Fruit fly (Drosophila melanogaster) whole organism, embryonic: Measurements from ENCODE around the gene Frmd5.
A peak's percentile ranks its signal among the peaks of the same experiment; 100 is the strongest.

Source experiments
- Aef1 ChIP-seq: fragments of 200-800 bp; sonication (Bioruptor generic); IDR thresholded peaks from 3 replicates; pipeline ENCODE4 v1.3.6; 2022; ENCODE audit warnings: missing biosample characterization, missing genetic modification characterization
- Antp ChIP-seq: fragments of 200-800 bp; sonication (Bioruptor generic); optimal IDR thresholded peaks from 3 replicates; lab custom pipeline; 2016; ENCODE audit warnings: missing biosample characterization, missing genetic modification characterization
- Asciz ChIP-seq: fragments of 200-800 bp; sonication (Bioruptor generic); optimal IDR thresholded peaks from 2 replicates; lab custom pipeline; 2017; ENCODE audit warnings: missing biosample characterization, mild to moderate bottlenecking, missing genetic modification characterization, missing genetic modification reagents
- Atf6 ChIP-seq: fragments of 200-800 bp; sonication (Bioruptor generic); IDR thresholded peaks from 2 replicates; pipeline ENCODE4 v1.3.6; 2022; ENCODE audit warnings: missing biosample characterization, missing genetic modification characterization
- B-H2 ChIP-seq: fragments of 200-800 bp; sonication (Bioruptor generic); optimal IDR thresholded peaks from 2 replicates; lab custom pipeline; 2018; ENCODE audit warnings: missing biosample characterization, mild to moderate bottlenecking, missing genetic modification characterization
- CG11093 ChIP-seq: fragments of 200-800 bp; sonication (Bioruptor generic); IDR thresholded peaks from 3 replicates; pipeline ENCODE4 v1.3.6; 2022; ENCODE audit warnings: missing biosample characterization, missing genetic modification characterization
- CG11398 ChIP-seq: fragments of 200-800 bp; sonication (Bioruptor generic); optimal IDR thresholded peaks from 2 replicates; lab custom pipeline; 2016; ENCODE audit warnings: missing biosample characterization, missing genetic modification characterization
- CG11456 ChIP-seq: fragments of 200-800 bp; sonication (Bioruptor generic); IDR thresholded peaks from 3 replicates; pipeline ENCODE4 v1.3.6; 2022; ENCODE audit warnings: missing biosample characterization, missing genetic modification characterization
- CG11695 ChIP-seq: fragments of 200-800 bp; sonication (Bioruptor generic); IDR thresholded peaks from 3 replicates; pipeline ENCODE4 v1.3.6; 2022; ENCODE audit warnings: missing biosample characterization, missing genetic modification characterization
- CG12155 ChIP-seq: fragments of 200-800 bp; sonication (Bioruptor generic); optimal IDR thresholded peaks from 3 replicates; lab custom pipeline; 2016; ENCODE audit warnings: missing biosample characterization, missing genetic modification characterization
- CG15514 ChIP-seq: fragments of 200-800 bp; sonication (Bioruptor generic); optimal IDR thresholded peaks from 3 replicates; lab custom pipeline; 2017; ENCODE audit warnings: missing biosample characterization, missing genetic modification characterization, mild to moderate bottlenecking, moderate library complexity, missing genetic modification reagents
- CG15696 ChIP-seq: fragments of 200-800 bp; sonication (Bioruptor generic); optimal IDR thresholded peaks from 2 replicates; lab custom pipeline; 2019; ENCODE audit warnings: missing biosample characterization, mild to moderate bottlenecking, missing genetic modification characterization, moderate library complexity
- CG16815 ChIP-seq: fragments of 200-800 bp; sonication (Bioruptor generic); optimal IDR thresholded peaks from 3 replicates; lab custom pipeline; 2017; ENCODE audit warnings: missing biosample characterization, mild to moderate bottlenecking, missing genetic modification characterization
- CG18764 ChIP-seq: fragments of 200-800 bp; sonication (Bioruptor generic); optimal IDR thresholded peaks from 3 replicates; lab custom pipeline; 2016; ENCODE audit warnings: missing biosample characterization, missing genetic modification characterization
- CG2120 ChIP-seq: fragments of 200-800 bp; sonication (Bioruptor generic); optimal IDR thresholded peaks from 3 replicates; lab custom pipeline; 2016; ENCODE audit warnings: missing biosample characterization, missing genetic modification characterization
- CG6254 ChIP-seq: fragments of 200-800 bp; sonication (Bioruptor generic); optimal IDR thresholded peaks from 3 replicates; lab custom pipeline; 2017; ENCODE audit warnings: mild to moderate bottlenecking, missing biosample characterization, missing genetic modification reagents, missing genetic modification characterization
- CG6689 ChIP-seq: fragments of 200-800 bp; sonication (Bioruptor generic); IDR thresholded peaks from 2 replicates; pipeline ENCODE4 v1.3.6; 2022; ENCODE audit warnings: missing biosample characterization, missing genetic modification characterization
- CG6813 ChIP-seq: fragments of 200-800 bp; sonication (Bioruptor generic); optimal IDR thresholded peaks from 2 replicates; lab custom pipeline; 2017; ENCODE audit warnings: missing biosample characterization, missing genetic modification characterization, mild to moderate bottlenecking, moderate library complexity, missing genetic modification reagents
- CG7556 ChIP-seq: fragments of 200-800 bp; sonication (Bioruptor generic); optimal IDR thresholded peaks from 2 replicates; lab custom pipeline; 2017; ENCODE audit warnings: missing biosample characterization, mild to moderate bottlenecking, missing genetic modification characterization
- CG8281 ChIP-seq: fragments of 200-800 bp; sonication (Bioruptor generic); optimal IDR thresholded peaks from 2 replicates; lab custom pipeline; 2018; ENCODE audit warnings: missing biosample characterization, mild to moderate bottlenecking, missing genetic modification characterization, moderate library complexity
- CG8388 ChIP-seq: fragments of 200-800 bp; sonication (Bioruptor generic); optimal IDR thresholded peaks from 2 replicates; lab custom pipeline; 2019; ENCODE audit warnings: missing biosample characterization, mild to moderate bottlenecking, missing genetic modification characterization, moderate library complexity
- CG8944 ChIP-seq: fragments of 200-800 bp; sonication (Bioruptor generic); optimal IDR thresholded peaks from 3 replicates; lab custom pipeline; 2016; ENCODE audit warnings: missing biosample characterization, missing genetic modification characterization
- CkIIα-i1 ChIP-seq: fragments of 200-800 bp; sonication (Bioruptor generic); IDR thresholded peaks from 2 replicates; pipeline ENCODE4 v1.3.6; 2022; ENCODE audit warnings: missing biosample characterization, missing genetic modification characterization
- Ets97D ChIP-seq: fragments of 200-800 bp; sonication (Bioruptor generic); optimal IDR thresholded peaks from 3 replicates; lab custom pipeline; 2016; ENCODE audit warnings: missing biosample characterization, missing genetic modification characterization
- GATAe ChIP-seq: fragments of 200-800 bp; sonication (Bioruptor generic); conservative IDR thresholded peaks from 2 replicates; pipeline ENCODE4 v1.3.6; 2022; ENCODE audit warnings: missing biosample characterization, missing genetic modification characterization
- MTF-1 ChIP-seq: fragments of 200-800 bp; sonication (Bioruptor generic); optimal IDR thresholded peaks from 2 replicates; lab custom pipeline; 2018; ENCODE audit warnings: missing biosample characterization, mild to moderate bottlenecking, missing genetic modification characterization, borderline replicate concordance
- Meics ChIP-seq: fragments of 200-800 bp; sonication (Bioruptor generic); optimal IDR thresholded peaks from 2 replicates; lab custom pipeline; 2017; ENCODE audit warnings: missing biosample characterization, mild to moderate bottlenecking, missing genetic modification characterization
- Nf-YA ChIP-seq: fragments of 200-800 bp; sonication (Bioruptor generic); IDR thresholded peaks from 2 replicates; pipeline ENCODE4 v1.3.6; 2022; ENCODE audit warnings: missing biosample characterization, missing genetic modification characterization
- Tbp ChIP-seq: fragments of >200 bp; optimal IDR thresholded peaks from 2 replicates; lab custom pipeline; 2018; ENCODE audit warnings: missing biosample characterization, missing genetic modification characterization
- Xbp1 ChIP-seq: fragments of 200-800 bp; sonication (Bioruptor generic); optimal IDR thresholded peaks from 3 replicates; lab custom pipeline; 2016; ENCODE audit warnings: missing biosample characterization, mild to moderate bottlenecking, missing genetic modification characterization
- abd-A ChIP-seq: fragments of 200-800 bp; sonication (Bioruptor generic); optimal IDR thresholded peaks from 3 replicates; lab custom pipeline; 2019; ENCODE audit warnings: missing biosample characterization, mild to moderate bottlenecking, missing genetic modification characterization, moderate library complexity
- az2 ChIP-seq: fragments of 200-800 bp; sonication (Bioruptor generic); optimal IDR thresholded peaks from 3 replicates; lab custom pipeline; 2016; ENCODE audit warnings: missing biosample characterization, missing genetic modification characterization
- chm ChIP-seq: fragments of 200-800 bp; sonication (Bioruptor generic); IDR thresholded peaks from 2 replicates; pipeline ENCODE4 v1.3.6; 2022; ENCODE audit warnings: missing biosample characterization, missing genetic modification characterization
- disco-r ChIP-seq: fragments of 200-800 bp; sonication (Bioruptor generic); optimal IDR thresholded peaks from 2 replicates; lab custom pipeline; 2016; ENCODE audit warnings: missing biosample characterization, missing genetic modification characterization
- fd3F ChIP-seq: fragments of 200-800 bp; sonication (Bioruptor generic); optimal IDR thresholded peaks from 2 replicates; lab custom pipeline; 2018; ENCODE audit warnings: missing biosample characterization, mild to moderate bottlenecking, missing genetic modification characterization, moderate library complexity
- fu2 ChIP-seq: fragments of 200-800 bp; sonication (Bioruptor generic); optimal IDR thresholded peaks from 2 replicates; lab custom pipeline; 2016; ENCODE audit warnings: missing biosample characterization, missing genetic modification characterization
- gcm ChIP-seq: fragments of 200-800 bp; sonication (Bioruptor generic); optimal IDR thresholded peaks from 2 replicates; lab custom pipeline; 2019; ENCODE audit warnings: missing biosample characterization, mild to moderate bottlenecking, missing genetic modification characterization, moderate library complexity
- gfzf ChIP-seq: fragments of 200-800 bp; sonication (Bioruptor generic); optimal IDR thresholded peaks from 2 replicates; lab custom pipeline; 2016; ENCODE audit warnings: missing biosample characterization, mild to moderate bottlenecking, missing genetic modification characterization, moderate library complexity
- hkb ChIP-seq, 2 experiments: fragments of 200-800 bp in 1 of 2; fragments of >200 bp in 1 of 2; sonication (Bioruptor generic) in 1 of 2; IDR thresholded peaks in 1 of 2; optimal IDR thresholded peaks in 1 of 2; 2 replicates each; pipeline versions ENCODE4 v1.3.6 to Lab custom; 2017 to 2022; ENCODE audit warnings: missing biosample characterization in 1 of 2, missing genetic modification characterization in 1 of 2
- onecut ChIP-seq: fragments of 200-800 bp; sonication (Bioruptor generic); IDR thresholded peaks from 2 replicates; pipeline ENCODE4 v1.3.6; 2022; ENCODE audit warnings: missing biosample characterization, missing genetic modification characterization
- phol ChIP-seq: fragments of 200-800 bp; sonication (Bioruptor generic); optimal IDR thresholded peaks from 3 replicates; lab custom pipeline; 2018; ENCODE audit warnings: missing biosample characterization, mild to moderate bottlenecking, missing genetic modification characterization, moderate library complexity
- ranshi ChIP-seq: fragments of 200-800 bp; sonication (Bioruptor generic); IDR thresholded peaks from 2 replicates; pipeline ENCODE4 v1.3.6; 2022; ENCODE audit warnings: missing biosample characterization, missing genetic modification characterization
- scrt ChIP-seq: fragments of 200-800 bp; sonication (Bioruptor generic); optimal IDR thresholded peaks from 2 replicates; lab custom pipeline; 2018; ENCODE audit warnings: missing biosample characterization, mild to moderate bottlenecking, missing genetic modification characterization, moderate library complexity
- sob ChIP-seq: fragments of 200-800 bp; sonication (Bioruptor generic); IDR thresholded peaks from 2 replicates; pipeline ENCODE4 v1.3.6; 2022; ENCODE audit warnings: missing biosample characterization, missing genetic modification characterization
- tna ChIP-seq: fragments of 200-800 bp; sonication (Bioruptor generic); IDR thresholded peaks from 2 replicates; pipeline ENCODE4 v1.3.6; 2022; ENCODE audit warnings: missing biosample characterization, missing genetic modification characterization; ENCODE audit not compliant: partially characterized antibody
- twi ChIP-seq: fragments of 200-800 bp; optimal IDR thresholded peaks from 2 replicates; lab custom pipeline; 2019; ENCODE audit warnings: missing biosample characterization, mild to moderate bottlenecking, missing genetic modification characterization, moderate library complexity
- zen ChIP-seq: fragments of 200-800 bp; sonication (Bioruptor generic); optimal IDR thresholded peaks from 3 replicates; lab custom pipeline; 2018; ENCODE audit warnings: missing biosample characterization, mild to moderate bottlenecking, missing genetic modification characterization, moderate library complexity
- zfh2 ChIP-seq: fragments of 200-800 bp; sonication (Bioruptor generic); optimal IDR thresholded peaks from 2 replicates; lab custom pipeline; 2016; ENCODE audit warnings: missing biosample characterization, missing genetic modification characterization

Frmd5 gene

dm6 chr2L:10387869-10388726, 43.9 kb downstream of the Frmd5 start, which contains the start of gene da (continued):
- TF ChIP-seq CG8944 (GFP tag; lab: Kevin White, UChicago) (peak; percentile 23), hkb (optimal IDR thresholded peaks at IDR 0.05; lab: Kevin White, UChicago) (no peak), hkb (GFP tag; IDR thresholded peaks at IDR 0.05; lab: Robert Waterston, UW) (peak; percentile 54), MTF-1 (no peak), tna (GFP tag; lab: Robert Waterston, UW) (peak; percentile 13; the same call in 1 of the 2 replicates), disco-r (GFP tag; lab: Kevin White, UChicago) (no peak), CG8281 (tag; lab: Kevin White, UChicago) (no peak), Antp (peak; percentile 57), fd3F (GFP tag; lab: Kevin White, UChicago) (peak; percentile 35), gfzf (peak; percentile 21), CG11398 (GFP tag; lab: Kevin White, UChicago) (no peak), Meics (GFP tag; lab: Kevin White, UChicago) (peak; percentile 61), CG18764 (GFP tag; lab: Kevin White, UChicago) (peak; percentile 33), sob (GFP tag; lab: Robert Waterston, UW) (peak; percentile 62; the same call in 1 of the 2 replicates), twi (tag; lab: Kevin White, UChicago) (peak; percentile 43), CG11695 (GFP tag; lab: Robert Waterston, UW) (0 out of 3 replicates have a peak, but pooled peaks have one; percentile 38), Nf-YA (GFP tag; lab: Robert Waterston, UW) (no peak), CG15696 (tag; lab: Kevin White, UChicago) (peak; percentile 28), fu2 (peak; percentile 32), CG6813 (GFP tag; lab: Kevin White, UChicago) (peak; percentile 52), zfh2 (GFP tag; lab: Kevin White, UChicago) (peak; percentile 69), CkIIα-i1 (GFP tag; lab: Robert Waterston, UW) (no peak), ranshi (GFP tag; lab: Robert Waterston, UW) (0 out of 2 replicates have a peak, but pooled peaks have one; percentile 17), phol (peak; percentile 100), zen (tag; lab: Kevin White, UChicago) (peak; percentile 57), CG8388 (GFP tag; lab: Kevin White, UChicago) (peak; percentile 21), Asciz (GFP tag; lab: Kevin White, UChicago) (peak; percentile 23), gcm (GFP tag; lab: Kevin White, UChicago) (no peak), CG2120 (GFP tag; lab: Kevin White, UChicago) (peak; percentile 79), Tbp (GFP tag; lab: Kevin White, UChicago) (no peak), B-H2 (GFP tag; lab: Kevin White, UChicago) (peak; percentile 54), az2 (GFP tag; lab: Kevin White, UChicago) (peak; percentile 68), CG7556 (peak; percentile 25), onecut (GFP tag; lab: Robert Waterston, UW) (peak; percentile 49), Xbp1 (peak; percentile 73), chm (peak; percentile 55), CG11456 (GFP tag; lab: Robert Waterston, UW) (no peak; the same call in 2 of the 3 replicates), scrt (GFP tag; lab: Kevin White, UChicago) (peak; percentile 10), GATAe (GFP tag; lab: Robert Waterston, UW) (no peak), CG6254 (GFP tag; lab: Kevin White, UChicago) (no peak), CG6689 (peak; percentile 64), Atf6 (GFP tag; lab: Robert Waterston, UW) (peak; percentile 63), CG16815 (GFP tag; lab: Kevin White, UChicago) (peak; percentile 19), CG11093 (GFP tag; lab: Robert Waterston, UW) (no peak), Ets97D (GFP tag; lab: Kevin White, UChicago) (peak; percentile 95), abd-A (tag; lab: Kevin White, UChicago) (no peak), CG12155 (GFP tag; lab: Kevin White, UChicago) (peak; percentile 50), CG15514 (GFP tag; lab: Kevin White, UChicago) (peak; percentile 81), Aef1 (GFP tag; lab: Robert Waterston, UW) (peak; percentile 52; the same call in 2 of the 3 replicates)
